Worm (Caenorhabditis elegans) whole organism, L2 larva: ENCODE results near the gene Y46B2A.3.

Experiments
- F13H6.1 ChIP-seq: sonication (generic microtip); optimal IDR thresholded peaks from 2 replicates; lab custom pipeline; 2016; ENCODE audit warnings: missing genetic modification characterization, missing compliant biosample characterization
- R02D3.7 ChIP-seq: fragments of 150-350 bp; optimal IDR thresholded peaks from 2 replicates; lab custom pipeline; 2014; ENCODE audit warnings: missing biosample characterization, missing genetic modification characterization
- ZK546.5 ChIP-seq: sonication (generic microtip); optimal IDR thresholded peaks from 2 replicates; lab custom pipeline; 2017; ENCODE audit warnings: missing biosample characterization, missing genetic modification characterization
- alr-1 ChIP-seq: fragments of 150-350 bp; optimal IDR thresholded peaks from 2 replicates; lab custom pipeline; 2014; ENCODE audit warnings: missing biosample characterization, missing genetic modification characterization
- ama-1 ChIP-seq: fragments of 150-350 bp; optimal IDR thresholded peaks from 2 replicates; lab custom pipeline; 2018; ENCODE audit warnings: inconsistent platforms
- blmp-1 ChIP-seq: sonication (generic microtip); optimal IDR thresholded peaks from 2 replicates; lab custom pipeline; 2017; ENCODE audit warnings: missing genetic modification characterization, mild to moderate bottlenecking, missing compliant biosample characterization, antibody characterized with exemption, moderate library complexity; ENCODE audit not compliant: insufficient read depth
- ceh-16 ChIP-seq: fragments of 150-350 bp; optimal IDR thresholded peaks from 2 replicates; lab custom pipeline; 2014; ENCODE audit warnings: missing biosample characterization, missing genetic modification characterization
- ceh-82 ChIP-seq: fragments of 150-350 bp; optimal IDR thresholded peaks from 2 replicates; lab custom pipeline; 2014; ENCODE audit warnings: missing biosample characterization, missing genetic modification characterization
- crh-2 ChIP-seq: sonication (generic microtip); optimal IDR thresholded peaks from 2 replicates; lab custom pipeline; 2017; ENCODE audit warnings: missing biosample characterization, missing genetic modification characterization
- egl-27 ChIP-seq: sonication (generic microtip); optimal IDR thresholded peaks from 3 replicates; lab custom pipeline; 2017; ENCODE audit warnings: missing biosample characterization, missing genetic modification reagents, missing genetic modification characterization
- elt-1 ChIP-seq: fragments of 150-350 bp; optimal IDR thresholded peaks from 2 replicates; lab custom pipeline; 2014; ENCODE audit warnings: missing biosample characterization, missing genetic modification characterization
- fos-1 ChIP-seq: fragments of 150-350 bp; optimal IDR thresholded peaks from 2 replicates; lab custom pipeline; 2014; ENCODE audit warnings: missing biosample characterization, missing genetic modification characterization
- gmeb-1 ChIP-seq: fragments of 150-350 bp; optimal IDR thresholded peaks from 2 replicates; lab custom pipeline; 2014; ENCODE audit warnings: missing biosample characterization, missing genetic modification characterization
- lin-11 ChIP-seq: fragments of 150-350 bp; sonication (generic microtip); optimal IDR thresholded peaks from 2 replicates; lab custom pipeline; 2014; ENCODE audit warnings: missing biosample characterization, missing genetic modification characterization, inconsistent platforms, mixed read lengths
- lin-13 ChIP-seq: fragments of 150-350 bp; optimal IDR thresholded peaks from 2 replicates; lab custom pipeline; 2014; ENCODE audit warnings: missing biosample characterization, missing genetic modification reagents, missing genetic modification characterization
- mab-5 ChIP-seq: fragments of 150-350 bp; optimal IDR thresholded peaks from 2 replicates; lab custom pipeline; 2014; ENCODE audit warnings: missing biosample characterization, missing genetic modification characterization
- nhr-10 ChIP-seq: sonication (generic microtip); optimal IDR thresholded peaks from 2 replicates; lab custom pipeline; 2017; ENCODE audit warnings: missing biosample characterization, missing genetic modification characterization
- nhr-12 ChIP-seq: fragments of 150-350 bp; optimal IDR thresholded peaks from 2 replicates; lab custom pipeline; 2014; ENCODE audit warnings: missing biosample characterization, missing genetic modification characterization
- nhr-21 ChIP-seq: fragments of 150-350 bp; optimal IDR thresholded peaks from 2 replicates; lab custom pipeline; 2014; ENCODE audit warnings: missing biosample characterization, missing genetic modification characterization
- nhr-23 ChIP-seq: fragments of 150-350 bp; optimal IDR thresholded peaks from 2 replicates; lab custom pipeline; 2014; ENCODE audit warnings: missing biosample characterization, missing genetic modification reagents, missing genetic modification characterization
- nhr-6 ChIP-seq: fragments of 150-350 bp; optimal IDR thresholded peaks from 2 replicates; lab custom pipeline; 2014; ENCODE audit warnings: missing biosample characterization, missing genetic modification characterization
- peb-1 ChIP-seq: fragments of 150-350 bp; optimal IDR thresholded peaks from 2 replicates; lab custom pipeline; 2014; ENCODE audit warnings: missing biosample characterization, missing genetic modification characterization
- sma-3 ChIP-seq: sonication (generic microtip); optimal IDR thresholded peaks from 2 replicates; lab custom pipeline; 2016; ENCODE audit warnings: missing genetic modification reagents, missing genetic modification characterization, missing compliant biosample characterization
- sma-9 ChIP-seq, 2 experiments: fragments of 150-350 bp in 1 of 2; sonication (generic microtip) in 1 of 2; optimal IDR thresholded peaks; 2 replicates each; lab custom pipeline; 2014 to 2016; ENCODE audit warnings: missing genetic modification characterization in 2 of 2, mild to moderate bottlenecking in 1 of 2, missing biosample characterization in 1 of 2, missing compliant biosample characterization in 1 of 2, missing genetic modification reagents in 1 of 2, moderate library complexity in 1 of 2
- snpc-4 ChIP-seq: fragments of 150-350 bp; optimal IDR thresholded peaks from 2 replicates; lab custom pipeline; 2014; ENCODE audit warnings: missing biosample characterization, missing genetic modification characterization
- unc-55 ChIP-seq: fragments of 150-350 bp; sonication (generic microtip); optimal IDR thresholded peaks from 3 replicates; lab custom pipeline; 2014; ENCODE audit warnings: missing biosample characterization, missing genetic modification reagents, missing genetic modification characterization
- zag-1 ChIP-seq: fragments of 150-350 bp; optimal IDR thresholded peaks from 2 replicates; lab custom pipeline; 2014; ENCODE audit warnings: missing biosample characterization, missing genetic modification characterization
- ztf-1 ChIP-seq: fragments of 200-800 bp; sonication (Bioruptor generic); conservative IDR thresholded peaks from 2 replicates; pipeline ENCODE4 v1.3.6; 2022; ENCODE audit warnings: missing genetic modification characterization, missing compliant biosample characterization
- ztf-11 ChIP-seq: sonication (generic microtip); optimal IDR thresholded peaks from 2 replicates; lab custom pipeline; 2017; ENCODE audit warnings: missing biosample characterization, missing genetic modification characterization
- ztf-4 ChIP-seq: fragments of 150-350 bp; optimal IDR thresholded peaks from 2 replicates; lab custom pipeline; 2014; ENCODE audit warnings: missing biosample characterization, missing genetic modification characterization

Y46B2A.3 gene

ce11 chrII:909554-909953 lies 42.9 kb upstream of the Y46B2A.3 start, which contains the start of the genes fbxc-24 and fbxc-27:
Gene fbxc-24, minus strand, starts transcription at chrII:909654.
Gene fbxc-27, plus strand, starts transcription at chrII:909769.
- TF ChIP-seq R02D3.7 (tag; lab: Kevin White, UChicago), result no peak
- TF ChIP-seq unc-55 (GFP tag; lab: Kevin White, UChicago), result no peak
- no peak for TF ChIP-seq nhr-23 (tag; lab: Kevin White, UChicago)
- TF ChIP-seq ama-1, result no peak
- TF ChIP-seq sma-9 (GFP tag; optimal IDR thresholded peaks at IDR 0.05; lab: Kevin White, UChicago), result no peak
- TF ChIP-seq sma-9 (tag; optimal IDR thresholded peaks at IDR 0.05; lab: Kevin White, UChicago), result no peak
- TF ChIP-seq ztf-4 (tag; lab: Kevin White, UChicago), result no peak
- no peak for TF ChIP-seq gmeb-1
- TF ChIP-seq ZK546.5 (tag; lab: Kevin White, UChicago), result no peak
- no peak for TF ChIP-seq lin-11 (tag; lab: Kevin White, UChicago)
- TF ChIP-seq sma-3 (GFP tag; lab: Kevin White, UChicago), result no peak
- TF ChIP-seq nhr-10, result no peak
- TF ChIP-seq elt-1 (tag; lab: Kevin White, UChicago), result no peak

- peak; percentile 75 for TF ChIP-seq snpc-4 (tag; lab: Kevin White, UChicago)
- no peak for TF ChIP-seq lin-13 (GFP tag; lab: Kevin White, UChicago)
These were observed 38.6 kb upstream of the Y46B2A.3 start for ce11 chrII:905335-905734.

ce11 chrII:901632-902031 lies 34.9 kb upstream of the Y46B2A.3 start, which contains the start of gene T07D3.2:
Gene T07D3.2, plus strand, starts transcription at chrII:901932.
- TF ChIP-seq unc-55 (GFP tag; lab: Kevin White, UChicago), result no peak
- no peak for TF ChIP-seq ztf-11 (tag; lab: Kevin White, UChicago)
- no peak for TF ChIP-seq alr-1 (tag; lab: Kevin White, UChicago)
- no peak for TF ChIP-seq peb-1 (tag; lab: Kevin White, UChicago)

- no peak for TF ChIP-seq ztf-1 (GFP tag; lab: Robert Waterston, UW)
- TF ChIP-seq nhr-10, result no peak
- TF ChIP-seq egl-27 (tag; lab: Kevin White, UChicago), result no peak
- peak; percentile 75 for TF ChIP-seq fos-1 (tag; lab: Kevin White, UChicago)
These were observed 34.1 kb upstream of the Y46B2A.3 start, which contains the start of gene T07D3.9 for ce11 chrII:900720-901332. Gene T07D3.9, minus strand, starts transcription at chrII:900913.

- no peak for TF ChIP-seq nhr-21 (tag; lab: Kevin White, UChicago)
- no peak for TF ChIP-seq ZK546.5 (tag; lab: Kevin White, UChicago)
- peak; percentile 61 for TF ChIP-seq fos-1 (tag; lab: Kevin White, UChicago)
- no peak for TF ChIP-seq zag-1 (tag; lab: Kevin White, UChicago)
- peak; percentile 37 for TF ChIP-seq sma-9 (GFP tag; optimal IDR thresholded peaks at IDR 0.05; lab: Kevin White, UChicago)
- TF ChIP-seq sma-9 (tag; optimal IDR thresholded peaks at IDR 0.05; lab: Kevin White, UChicago), result no peak
These were observed 21.3 kb upstream of the Y46B2A.3 start, which contains the start of gene T07D3.4 for ce11 chrII:888024-888423. Gene T07D3.4, plus strand, starts transcription at chrII:888309.

- TF ChIP-seq mab-5 (tag; lab: Kevin White, UChicago) (no peak), nhr-12 (tag; lab: Kevin White, UChicago) (no peak), nhr-23 (tag; lab: Kevin White, UChicago) (no peak), fos-1 (tag; lab: Kevin White, UChicago) (peak; percentile 19), lin-11 (tag; lab: Kevin White, UChicago) (no peak), ztf-11 (tag; lab: Kevin White, UChicago) (no peak), ceh-82 (tag; lab: Kevin White, UChicago) (no peak)
These were observed 17.5 kb upstream of the Y46B2A.3 start for ce11 chrII:884204-884603.

ce11 chrII:880666-881226 lies 14.0 kb upstream of the Y46B2A.3 start:
- TF ChIP-seq zag-1 (tag; lab: Kevin White, UChicago) (no peak), peb-1 (tag; lab: Kevin White, UChicago) (no peak), F13H6.1 (tag; lab: Kevin White, UChicago) (no peak), ceh-16 (tag; lab: Kevin White, UChicago) (no peak), fos-1 (tag; lab: Kevin White, UChicago) (peak; percentile 29), nhr-6 (tag; lab: Kevin White, UChicago) (no peak), blmp-1 (tag; lab: Kevin White, UChicago) (no peak), egl-27 (tag; lab: Kevin White, UChicago) (no peak), crh-2 (peak; percentile 16), alr-1 (tag; lab: Kevin White, UChicago) (no peak), sma-9 (GFP tag; optimal IDR thresholded peaks at IDR 0.05; lab: Kevin White, UChicago) (peak; percentile 38), sma-9 (tag; optimal IDR thresholded peaks at IDR 0.05; lab: Kevin White, UChicago) (no peak), ztf-11 (tag; lab: Kevin White, UChicago) (no peak), nhr-21 (tag; lab: Kevin White, UChicago) (no peak)
